Fruit fly (Drosophila melanogaster) whole organism, embryonic: ENCODE measurements around the gene Pep.

Source experiments
- Atf-2 ChIP-seq: fragments of 200-800 bp; sonication (Bioruptor generic); optimal IDR thresholded peaks from 2 replicates; lab custom pipeline; 2016; ENCODE audit warnings: missing biosample characterization, missing genetic modification characterization
- Bgb ChIP-seq: fragments of 200-800 bp; sonication (Bioruptor generic); IDR thresholded peaks from 2 replicates; pipeline ENCODE4 v1.3.6; 2022; ENCODE audit warnings: missing biosample characterization, missing genetic modification characterization; ENCODE audit not compliant: partially characterized antibody
- CG13296 ChIP-seq: fragments of 200-800 bp; sonication (Bioruptor generic); optimal IDR thresholded peaks from 3 replicates; lab custom pipeline; 2018; ENCODE audit warnings: missing biosample characterization, mild to moderate bottlenecking, missing genetic modification characterization
- CG13624 ChIP-seq: fragments of 200-800 bp; sonication (Bioruptor generic); optimal IDR thresholded peaks from 2 replicates; lab custom pipeline; 2016; ENCODE audit warnings: missing biosample characterization, missing genetic modification characterization
- CG13775 ChIP-seq: fragments of 200-800 bp; sonication (Bioruptor generic); optimal IDR thresholded peaks from 3 replicates; lab custom pipeline; 2017; ENCODE audit warnings: missing biosample characterization, mild to moderate bottlenecking, missing genetic modification characterization
- CG13894 ChIP-seq: fragments of 200-800 bp; sonication (Bioruptor generic); optimal IDR thresholded peaks from 3 replicates; lab custom pipeline; 2018; ENCODE audit warnings: missing biosample characterization, mild to moderate bottlenecking, missing genetic modification characterization, moderate library complexity
- CG14050 ChIP-seq: fragments of 200-800 bp; sonication (Bioruptor generic); IDR thresholded peaks from 3 replicates; pipeline ENCODE4 v1.3.6; 2022; ENCODE audit warnings: missing biosample characterization, missing genetic modification characterization
- CG15514 ChIP-seq: fragments of 200-800 bp; sonication (Bioruptor generic); optimal IDR thresholded peaks from 3 replicates; lab custom pipeline; 2017; ENCODE audit warnings: missing biosample characterization, missing genetic modification characterization, mild to moderate bottlenecking, moderate library complexity, missing genetic modification reagents
- CG18476 ChIP-seq: fragments of 200-800 bp; sonication (Bioruptor generic); optimal IDR thresholded peaks from 2 replicates; lab custom pipeline; 2016; ENCODE audit warnings: missing biosample characterization, mild to moderate bottlenecking, missing genetic modification characterization
- CG2889 ChIP-seq: fragments of 200-800 bp; sonication (Bioruptor generic); IDR thresholded peaks from 3 replicates; pipeline ENCODE4 v1.3.6; 2022; ENCODE audit warnings: missing biosample characterization, missing genetic modification characterization
- CG30403 ChIP-seq: fragments of 200-800 bp; sonication (Bioruptor generic); optimal IDR thresholded peaks from 3 replicates; lab custom pipeline; 2016; ENCODE audit warnings: missing biosample characterization, missing genetic modification characterization
- CG31441 ChIP-seq: fragments of 200-800 bp; sonication (Bioruptor generic); IDR thresholded peaks from 2 replicates; pipeline ENCODE4 v1.3.6; 2022; ENCODE audit warnings: missing biosample characterization, missing genetic modification characterization
- CG42726 ChIP-seq: fragments of 200-800 bp; sonication (Bioruptor generic); IDR thresholded peaks from 2 replicates; pipeline ENCODE4 v1.3.6; 2022; ENCODE audit warnings: missing biosample characterization, missing genetic modification characterization; ENCODE audit not compliant: partially characterized antibody
- CG4730 ChIP-seq: fragments of 200-800 bp; sonication (Bioruptor generic); IDR thresholded peaks from 2 replicates; pipeline ENCODE4 v1.3.6; 2022; ENCODE audit warnings: missing biosample characterization, missing genetic modification characterization
- CG6689 ChIP-seq: fragments of 200-800 bp; sonication (Bioruptor generic); IDR thresholded peaks from 2 replicates; pipeline ENCODE4 v1.3.6; 2022; ENCODE audit warnings: missing biosample characterization, missing genetic modification characterization
- CG7357 ChIP-seq: fragments of 200-800 bp; sonication (Bioruptor generic); IDR thresholded peaks from 3 replicates; pipeline ENCODE4 v1.3.6; 2022; ENCODE audit warnings: missing biosample characterization, missing genetic modification characterization
- CG8388 ChIP-seq: fragments of 200-800 bp; sonication (Bioruptor generic); optimal IDR thresholded peaks from 2 replicates; lab custom pipeline; 2019; ENCODE audit warnings: missing biosample characterization, mild to moderate bottlenecking, missing genetic modification characterization, moderate library complexity
- CG8765 ChIP-seq: fragments of 200-800 bp; sonication (Bioruptor generic); IDR thresholded peaks from 2 replicates; pipeline ENCODE4 v1.3.6; 2022; ENCODE audit warnings: missing biosample characterization, missing genetic modification characterization
- Dad ChIP-seq: fragments of 200-800 bp; sonication (Bioruptor generic); optimal IDR thresholded peaks from 3 replicates; lab custom pipeline; 2016; ENCODE audit warnings: missing biosample characterization, missing genetic modification characterization
- HLH4C ChIP-seq: fragments of 200-800 bp; sonication (Bioruptor generic); IDR thresholded peaks from 3 replicates; pipeline ENCODE4 v1.3.6; 2022; ENCODE audit warnings: missing biosample characterization, missing genetic modification characterization; ENCODE audit not compliant: partially characterized antibody
- Hsf ChIP-seq: fragments of 200-800 bp; sonication (Bioruptor generic); optimal IDR thresholded peaks from 3 replicates; lab custom pipeline; 2016; ENCODE audit warnings: missing biosample characterization, missing genetic modification characterization
- MTF-1 ChIP-seq: fragments of 200-800 bp; sonication (Bioruptor generic); optimal IDR thresholded peaks from 2 replicates; lab custom pipeline; 2018; ENCODE audit warnings: missing biosample characterization, mild to moderate bottlenecking, missing genetic modification characterization, borderline replicate concordance
- Med ChIP-seq: fragments of 200-800 bp; sonication (Bioruptor generic); peaks from one replicate; lab custom pipeline; 2016; ENCODE audit warnings: missing biosample characterization, missing genetic modification characterization, mild to moderate bottlenecking, inconsistent platforms, moderate library complexity
- Ptx1 ChIP-seq: fragments of 200-800 bp; sonication (Bioruptor generic); IDR thresholded peaks from 2 replicates; pipeline ENCODE4 v1.3.6; 2022; ENCODE audit warnings: missing biosample characterization, missing genetic modification characterization
- Rx ChIP-seq: fragments of 200-800 bp; sonication (Bioruptor generic); IDR thresholded peaks from 2 replicates; pipeline ENCODE4 v1.3.6; 2022; ENCODE audit warnings: missing biosample characterization, missing genetic modification characterization
- TFAM ChIP-seq: fragments of 200-800 bp; sonication (Bioruptor generic); optimal IDR thresholded peaks from 2 replicates; lab custom pipeline; 2017; ENCODE audit warnings: missing biosample characterization, missing genetic modification characterization, inconsistent platforms
- Taf1 ChIP-seq: fragments of 200-800 bp; sonication (Bioruptor generic); IDR thresholded peaks from 2 replicates; pipeline ENCODE4 v1.3.6; 2022; ENCODE audit warnings: missing biosample characterization, missing genetic modification characterization
- Tbp ChIP-seq: fragments of >200 bp; optimal IDR thresholded peaks from 2 replicates; lab custom pipeline; 2018; ENCODE audit warnings: missing biosample characterization, missing genetic modification characterization
- Vsx1 ChIP-seq: fragments of 200-800 bp; sonication (Bioruptor generic); optimal IDR thresholded peaks from 2 replicates; lab custom pipeline; 2017; ENCODE audit warnings: missing biosample characterization, mild to moderate bottlenecking, missing genetic modification characterization, missing genetic modification reagents
- Xrp1 ChIP-seq: fragments of 200-800 bp; sonication (Bioruptor generic); IDR thresholded peaks from 2 replicates; pipeline ENCODE4 v1.3.6; 2022; ENCODE audit warnings: missing biosample characterization, missing genetic modification characterization
- ato ChIP-seq: fragments of 200-800 bp; sonication (Bioruptor generic); IDR thresholded peaks from 2 replicates; pipeline ENCODE4 v1.3.6; 2022; ENCODE audit warnings: missing biosample characterization, missing genetic modification characterization; ENCODE audit not compliant: partially characterized antibody
- caup ChIP-seq: fragments of 200-800 bp; sonication (Bioruptor generic); optimal IDR thresholded peaks from 3 replicates; lab custom pipeline; 2017; ENCODE audit warnings: missing biosample characterization, mild to moderate bottlenecking, missing genetic modification characterization, moderate library complexity; ENCODE audit not compliant: severe bottlenecking
- chinmo ChIP-seq: fragments of 200-800 bp; sonication (Bioruptor generic); IDR thresholded peaks from 4 replicates; pipeline ENCODE4 v1.3.6; 2022; ENCODE audit warnings: missing biosample characterization, missing genetic modification characterization; ENCODE audit not compliant: partially characterized antibody
- crc ChIP-seq: fragments of 200-800 bp; sonication (Bioruptor generic); optimal IDR thresholded peaks from 2 replicates; lab custom pipeline; 2016; ENCODE audit warnings: missing biosample characterization, missing genetic modification characterization
- cwo ChIP-seq: fragments of 200-800 bp; sonication (Bioruptor generic); optimal IDR thresholded peaks from 3 replicates; lab custom pipeline; 2017; ENCODE audit warnings: missing biosample characterization, missing genetic modification characterization, mild to moderate bottlenecking, moderate library complexity, missing genetic modification reagents
- da ChIP-seq: fragments of 200-800 bp; sonication (Bioruptor generic); optimal IDR thresholded peaks from 2 replicates; lab custom pipeline; 2016; ENCODE audit warnings: missing biosample characterization, missing genetic modification characterization
- dm ChIP-seq: fragments of 200-800 bp; sonication (Bioruptor generic); optimal IDR thresholded peaks from 3 replicates; lab custom pipeline; 2016; ENCODE audit warnings: missing biosample characterization, missing genetic modification characterization
- fru ChIP-seq: fragments of >200 bp; optimal IDR thresholded peaks from 2 replicates; lab custom pipeline; 2017
- gem ChIP-seq: fragments of 200-800 bp; sonication (Bioruptor generic); optimal IDR thresholded peaks from 2 replicates; lab custom pipeline; 2019; ENCODE audit warnings: missing biosample characterization, mild to moderate bottlenecking, missing genetic modification characterization, moderate library complexity
- gro ChIP-seq: fragments of 200-800 bp; sonication (Bioruptor generic); optimal IDR thresholded peaks from 2 replicates; lab custom pipeline; 2016; ENCODE audit warnings: missing biosample characterization, missing genetic modification characterization
- gsb-n ChIP-seq: fragments of 200-800 bp; sonication (Bioruptor generic); optimal IDR thresholded peaks from 3 replicates; lab custom pipeline; 2018; ENCODE audit warnings: missing biosample characterization, mild to moderate bottlenecking, missing genetic modification characterization
- jing ChIP-seq: fragments of 200-800 bp; sonication (Bioruptor generic); optimal IDR thresholded peaks from 2 replicates; lab custom pipeline; 2018; ENCODE audit warnings: missing biosample characterization, mild to moderate bottlenecking, missing genetic modification characterization
- knrl ChIP-seq: fragments of 200-800 bp; sonication (Bioruptor generic); IDR thresholded peaks from 3 replicates; pipeline ENCODE4 v1.3.6; 2022; ENCODE audit warnings: missing biosample characterization, missing genetic modification characterization; ENCODE audit not compliant: partially characterized antibody
- nerfin-1 ChIP-seq: fragments of 200-800 bp; sonication (Bioruptor generic); optimal IDR thresholded peaks from 3 replicates; lab custom pipeline; 2019; ENCODE audit warnings: missing biosample characterization, mild to moderate bottlenecking, missing genetic modification characterization, moderate library complexity
- phol ChIP-seq: fragments of 200-800 bp; sonication (Bioruptor generic); optimal IDR thresholded peaks from 3 replicates; lab custom pipeline; 2018; ENCODE audit warnings: missing biosample characterization, mild to moderate bottlenecking, missing genetic modification characterization, moderate library complexity
- sens ChIP-seq: fragments of 200-800 bp; sonication (Bioruptor generic); peaks from one replicate; lab custom pipeline; 2016; ENCODE audit warnings: missing biosample characterization, missing genetic modification characterization
- slou ChIP-seq: fragments of 200-800 bp; sonication (Bioruptor generic); optimal IDR thresholded peaks from 3 replicates; lab custom pipeline; 2016; ENCODE audit warnings: missing biosample characterization, missing genetic modification characterization
- trh ChIP-seq: fragments of 200-800 bp; sonication (Bioruptor generic); optimal IDR thresholded peaks from 2 replicates; lab custom pipeline; 2016; ENCODE audit warnings: missing biosample characterization, missing genetic modification characterization

Pep gene

DNA sequence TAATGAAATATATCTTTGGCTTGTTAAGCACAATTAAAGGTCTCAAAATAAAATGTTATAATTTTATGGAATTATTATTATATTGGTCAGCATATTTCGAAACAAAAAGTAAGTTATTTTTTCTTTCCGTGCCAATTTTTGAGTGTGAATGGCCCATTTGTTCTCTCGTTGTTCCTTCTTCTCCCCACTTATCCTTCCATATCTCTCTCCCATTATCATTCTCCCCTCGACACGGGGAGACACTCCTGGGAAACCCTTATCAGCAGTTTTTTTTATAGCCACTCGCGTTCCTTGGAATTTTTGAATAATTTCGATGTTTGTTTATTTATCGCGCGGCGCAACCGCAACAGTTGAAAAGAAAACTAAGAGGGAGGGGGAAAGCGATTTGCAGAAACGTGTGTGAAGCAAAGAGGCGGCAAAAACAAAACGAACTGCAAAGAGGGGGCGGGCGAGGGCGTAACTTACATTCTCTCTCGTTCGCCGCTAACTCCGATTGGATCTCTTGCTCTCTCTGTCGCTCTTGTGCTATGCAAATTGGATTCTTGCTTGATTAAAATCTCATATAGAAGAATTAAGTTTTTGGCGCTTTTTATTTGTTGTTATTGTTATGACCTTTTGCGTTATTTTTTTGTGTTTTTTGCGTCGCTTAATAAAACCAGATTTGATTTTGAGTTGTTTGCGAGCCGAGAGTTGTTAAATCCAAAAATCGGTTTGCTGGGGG lies 23.0 kb upstream of the Pep start (continued):
- TF ChIP-seq knrl (GFP tag; lab: Robert Waterston, UW) (no peak), Rx (GFP tag; lab: Robert Waterston, UW) (no peak), cwo (peak; percentile 43), HLH4C (GFP tag; lab: Robert Waterston, UW) (no peak), Hsf (GFP tag; lab: Kevin White, UChicago) (no peak), CG8388 (GFP tag; lab: Kevin White, UChicago) (no peak), Med (GFP tag; lab: Kevin White, UChicago) (peak; percentile 48), sens (GFP tag; lab: Kevin White, UChicago) (peak; percentile 49), CG8765 (GFP tag; lab: Robert Waterston, UW) (no peak), slou (GFP tag; lab: Kevin White, UChicago) (no peak), Tbp (GFP tag; lab: Kevin White, UChicago) (no peak), gem (tag; lab: Kevin White, UChicago) (peak; percentile 10), fru (no peak), CG7357 (GFP tag; lab: Robert Waterston, UW) (0 out of 3 replicates have a peak, but pooled peaks have one; percentile 30), Taf1 (GFP tag; lab: Robert Waterston, UW) (no peak)

DNA sequence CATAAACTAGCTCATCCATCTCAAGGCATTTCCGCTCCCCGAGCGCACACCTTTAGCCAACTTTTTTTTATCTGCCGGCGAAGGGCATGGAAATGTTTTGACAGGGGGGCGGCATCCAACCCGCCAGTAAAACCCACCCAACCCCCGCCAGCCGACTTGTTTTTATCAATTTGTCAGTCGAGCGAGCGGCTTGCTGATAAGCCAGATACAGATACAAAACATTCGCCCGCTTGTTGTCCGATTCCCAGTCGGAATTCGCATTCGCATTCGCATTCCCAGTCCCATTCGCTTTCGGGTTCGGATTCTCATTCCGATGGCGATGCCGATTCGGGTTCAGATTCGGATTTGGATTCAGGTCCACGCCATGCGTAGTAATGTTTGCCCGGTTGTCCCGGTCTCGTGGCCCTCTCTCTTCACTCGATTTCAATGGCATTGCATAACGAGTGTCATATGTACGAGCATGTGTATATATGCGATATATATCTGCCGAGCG lies 20.3 kb upstream of the Pep start:
- TF ChIP-seq dm (GFP tag; lab: Kevin White, UChicago), result no peak
- TF ChIP-seq Xrp1 (GFP tag; lab: Robert Waterston, UW), result no peak
- no peak for TF ChIP-seq da (GFP tag; lab: Kevin White, UChicago)
- no peak for TF ChIP-seq CG2889 (GFP tag; lab: Robert Waterston, UW)
- no peak for TF ChIP-seq CG30403
- TF ChIP-seq chinmo (GFP tag; lab: Robert Waterston, UW), result 0 out of 4 replicates have a peak, but pooled peaks have one; percentile 32
- no peak for TF ChIP-seq fru
- TF ChIP-seq CG14050, result no peak
- peak; percentile 100 for TF ChIP-seq CG13894
- TF ChIP-seq CG15514 (GFP tag; lab: Kevin White, UChicago), result no peak
- no peak for TF ChIP-seq Ptx1 (GFP tag; lab: Robert Waterston, UW)
- no peak for TF ChIP-seq CG42726 (GFP tag; lab: Robert Waterston, UW)
- peak; percentile 31; the same call in 1 of the 2 replicates for TF ChIP-seq Bgb (GFP tag; lab: Robert Waterston, UW)
- TF ChIP-seq Dad (GFP tag; lab: Kevin White, UChicago), result no peak
- TF ChIP-seq crc (GFP tag; lab: Kevin White, UChicago), result no peak
- no peak for TF ChIP-seq jing (GFP tag; lab: Kevin White, UChicago)
- no peak for TF ChIP-seq CG18476
- no peak for TF ChIP-seq CG13624 (GFP tag; lab: Kevin White, UChicago)
- no peak for TF ChIP-seq CG13775 (GFP tag; lab: Kevin White, UChicago)
- TF ChIP-seq Vsx1, result no peak
- peak; percentile 36 for TF ChIP-seq gro (GFP tag; lab: Kevin White, UChicago)
- no peak for TF ChIP-seq gsb-n (tag; lab: Kevin White, UChicago)
- TF ChIP-seq CG6689 (GFP tag; lab: Robert Waterston, UW), result no peak
- no peak for TF ChIP-seq trh
- no peak for TF ChIP-seq TFAM (GFP tag; lab: Kevin White, UChicago)
- no peak for TF ChIP-seq CG13296 (GFP tag; lab: Kevin White, UChicago)
- no peak for TF ChIP-seq CG31441 (GFP tag; lab: Robert Waterston, UW)
- TF ChIP-seq cwo, result peak; percentile 71
- TF ChIP-seq caup (GFP tag; lab: Kevin White, UChicago), result peak; percentile 48
- TF ChIP-seq CG4730 (GFP tag; lab: Robert Waterston, UW), result no peak
- no peak for TF ChIP-seq Atf-2
- no peak for TF ChIP-seq ato
- no peak for TF ChIP-seq phol (tag; lab: Kevin White, UChicago)
- TF ChIP-seq MTF-1, result no peak
- TF ChIP-seq nerfin-1 (tag; lab: Kevin White, UChicago), result no peak
